Worm (Caenorhabditis elegans) whole organism, L1 larva: ENCODE data around the gene gpr-1.
A peak's percentile ranks its signal among the peaks of the same experiment; 100 is the strongest.

ENCODE experiments used
- C04F5.9 ChIP-seq: sonication (generic microtip); optimal IDR thresholded peaks from 2 replicates; lab custom pipeline; 2016; ENCODE audit warnings: missing genetic modification characterization, missing compliant biosample characterization
- C16A3.4 ChIP-seq: fragments of 150-350 bp; optimal IDR thresholded peaks from 2 replicates; lab custom pipeline; 2014; ENCODE audit warnings: missing biosample characterization, missing genetic modification characterization
- C34B4.2 ChIP-seq: sonication (generic microtip); optimal IDR thresholded peaks from 2 replicates; lab custom pipeline; 2017; ENCODE audit warnings: mild to moderate bottlenecking, missing genetic modification characterization, missing compliant biosample characterization
- F16B12.6 ChIP-seq: fragments of 150-350 bp; optimal IDR thresholded peaks from 2 replicates; lab custom pipeline; 2014; ENCODE audit warnings: missing biosample characterization, missing genetic modification characterization
- Y116A8C.19 ChIP-seq: sonication (generic microtip); optimal IDR thresholded peaks from 2 replicates; lab custom pipeline; 2016; ENCODE audit warnings: missing compliant biosample characterization, missing genetic modification characterization, borderline replicate concordance
- ama-1 ChIP-seq: fragments of 150-350 bp; optimal IDR thresholded peaks from 2 replicates; lab custom pipeline; 2014
- blmp-1 ChIP-seq: fragments of 150-350 bp; optimal IDR thresholded peaks from 2 replicates; lab custom pipeline; 2014; ENCODE audit warnings: missing biosample characterization, missing genetic modification characterization
- ceh-63 ChIP-seq: fragments of 200-800 bp; sonication (Bioruptor generic); optimal IDR thresholded peaks from 2 replicates; lab custom pipeline; 2018; ENCODE audit warnings: mild to moderate bottlenecking, missing genetic modification characterization, missing compliant biosample characterization
- ceh-8 ChIP-seq: fragments of 200-800 bp; sonication (Bioruptor generic); optimal IDR thresholded peaks from 2 replicates; lab custom pipeline; 2018; ENCODE audit warnings: mild to moderate bottlenecking, missing genetic modification characterization, moderate library complexity, missing compliant biosample characterization
- ceh-82 ChIP-seq, 3 experiments: fragments of 150-350 bp in 1 of 3; sonication (generic microtip) in 2 of 3; optimal IDR thresholded peaks; 2 replicates each; lab custom pipeline; 2014 to 2017; ENCODE audit warnings: missing biosample characterization in 3 of 3, missing genetic modification characterization in 3 of 3
- ceh-88 ChIP-seq: fragments of 200-800 bp; sonication (Bioruptor generic); IDR thresholded peaks from 2 replicates; pipeline ENCODE4 v1.3.6; 2022; ENCODE audit warnings: missing genetic modification characterization, missing compliant biosample characterization
- ceh-90 ChIP-seq: sonication (generic microtip); optimal IDR thresholded peaks from 2 replicates; lab custom pipeline; 2016; ENCODE audit warnings: missing genetic modification characterization, missing compliant biosample characterization
- dpl-1 ChIP-seq, 3 experiments: fragments of 150-350 bp in 2 of 3; sonication (generic microtip) in 1 of 3; optimal IDR thresholded peaks; 2 replicates each; lab custom pipeline; 2014 to 2017; ENCODE audit warnings: missing biosample characterization in 3 of 3, missing genetic modification characterization in 3 of 3, missing genetic modification reagents in 3 of 3
- dsc-1 ChIP-seq: sonication (generic microtip); optimal IDR thresholded peaks from 2 replicates; lab custom pipeline; 2016; ENCODE audit warnings: mild to moderate bottlenecking, missing genetic modification characterization, missing compliant biosample characterization
- efl-1 ChIP-seq, 4 experiments: fragments of 150-350 bp; optimal IDR thresholded peaks in 3 of 4; peaks in 1 of 4; 1 replicate in 1 of 4; 2 replicates in 3 of 4; lab custom pipeline; 2014; ENCODE audit warnings: missing biosample characterization in 2 of 4, missing genetic modification characterization in 2 of 4, missing genetic modification reagents in 2 of 4
- egl-13 ChIP-seq: sonication (generic microtip); optimal IDR thresholded peaks from 2 replicates; lab custom pipeline; 2016; ENCODE audit warnings: missing genotype, missing genetic modification reagents, missing genetic modification characterization, missing compliant biosample characterization
- egl-27 ChIP-seq, 2 experiments: fragments of 150-350 bp in 1 of 2; sonication (generic microtip); optimal IDR thresholded peaks; 3 replicates each; lab custom pipeline; 2017 to 2018; ENCODE audit warnings: missing biosample characterization in 2 of 2, missing genetic modification characterization in 2 of 2, missing genetic modification reagents in 2 of 2
- elt-2 ChIP-seq: sonication (generic microtip); optimal IDR thresholded peaks from 2 replicates; lab custom pipeline; 2016; ENCODE audit warnings: missing genetic modification characterization, mild to moderate bottlenecking, inconsistent platforms, missing compliant biosample characterization, missing genetic modification reagents
- ets-5 ChIP-seq: fragments of 200-800 bp; sonication (Bioruptor generic); IDR thresholded peaks from 2 replicates; pipeline ENCODE4 v1.3.6; 2022; ENCODE audit warnings: missing genetic modification characterization, missing compliant biosample characterization
- fkh-8 ChIP-seq: sonication (generic microtip); optimal IDR thresholded peaks from 2 replicates; lab custom pipeline; 2016; ENCODE audit warnings: mild to moderate bottlenecking, missing genetic modification characterization, missing compliant biosample characterization
- fos-1 ChIP-seq: fragments of 150-350 bp; optimal IDR thresholded peaks from 2 replicates; lab custom pipeline; 2014; ENCODE audit warnings: missing biosample characterization, missing genetic modification characterization
- grh-1 ChIP-seq: fragments of 200-800 bp; sonication (Bioruptor generic); IDR thresholded peaks from 2 replicates; pipeline ENCODE4 v1.3.6; 2022; ENCODE audit warnings: missing genetic modification reagents, missing genetic modification characterization, missing compliant biosample characterization
- irx-1 ChIP-seq: sonication (generic microtip); optimal IDR thresholded peaks from 2 replicates; lab custom pipeline; 2016; ENCODE audit warnings: missing genetic modification characterization, missing compliant biosample characterization
- isw-1 ChIP-seq: fragments of 200-800 bp; sonication (Bioruptor generic); IDR thresholded peaks from 2 replicates; pipeline ENCODE4 v1.3.6; 2022; ENCODE audit warnings: missing genetic modification characterization, missing compliant biosample characterization
- jun-1 ChIP-seq: fragments of 150-350 bp; optimal IDR thresholded peaks from 2 replicates; lab custom pipeline; 2014; ENCODE audit warnings: missing biosample characterization, missing genetic modification reagents, missing genetic modification characterization
- lin-13 ChIP-seq: fragments of 150-350 bp; optimal IDR thresholded peaks from 2 replicates; lab custom pipeline; 2014; ENCODE audit warnings: missing biosample characterization, missing genetic modification reagents, missing genetic modification characterization
- mdl-1 ChIP-seq, 2 experiments: fragments of 150-350 bp; optimal IDR thresholded peaks; 2 replicates each; lab custom pipeline; 2014 to 2017; ENCODE audit warnings: missing biosample characterization in 2 of 2, missing genetic modification characterization in 2 of 2, inconsistent platforms in 1 of 2
- mef-2 ChIP-seq: fragments of 150-350 bp; optimal IDR thresholded peaks from 2 replicates; lab custom pipeline; 2014; ENCODE audit warnings: missing biosample characterization, missing genetic modification characterization
- mep-1 ChIP-seq: fragments of 150-350 bp; optimal IDR thresholded peaks from 2 replicates; lab custom pipeline; 2014; ENCODE audit warnings: missing biosample characterization, missing genetic modification characterization
- nhr-47 ChIP-seq: sonication (generic microtip); optimal IDR thresholded peaks from 2 replicates; lab custom pipeline; 2016; ENCODE audit warnings: mild to moderate bottlenecking, missing genetic modification characterization, moderate library complexity, missing compliant biosample characterization
- nhr-71 ChIP-seq: sonication (generic microtip); optimal IDR thresholded peaks from 2 replicates; lab custom pipeline; 2016; ENCODE audit warnings: mild to moderate bottlenecking, missing genetic modification characterization, moderate library complexity, missing compliant biosample characterization
- nhr-77 ChIP-seq: fragments of 150-350 bp; optimal IDR thresholded peaks from 2 replicates; lab custom pipeline; 2014; ENCODE audit warnings: missing biosample characterization, missing genetic modification characterization
- nhr-84 ChIP-seq: sonication (generic microtip); optimal IDR thresholded peaks from 2 replicates; lab custom pipeline; 2017; ENCODE audit warnings: missing biosample characterization, missing genetic modification characterization
- pag-3 ChIP-seq: sonication (generic microtip); optimal IDR thresholded peaks from 2 replicates; lab custom pipeline; 2017; ENCODE audit warnings: missing genetic modification characterization, mild to moderate bottlenecking, missing compliant biosample characterization, antibody characterized with exemption, borderline replicate concordance; ENCODE audit not compliant: insufficient read depth
- pqm-1 ChIP-seq: sonication (generic microtip); optimal IDR thresholded peaks from 3 replicates; lab custom pipeline; 2017; ENCODE audit warnings: missing biosample characterization, missing genetic modification characterization
- skn-1 ChIP-seq: fragments of 150-350 bp; optimal IDR thresholded peaks from 2 replicates; lab custom pipeline; 2014; ENCODE audit warnings: missing biosample characterization, missing genetic modification characterization
- snu-23 ChIP-seq: sonication (generic microtip); optimal IDR thresholded peaks from 2 replicates; lab custom pipeline; 2016; ENCODE audit warnings: missing genetic modification characterization, missing compliant biosample characterization
- sup-37 ChIP-seq: fragments of 200-800 bp; sonication (Bioruptor generic); optimal IDR thresholded peaks from 2 replicates; lab custom pipeline; 2018; ENCODE audit warnings: mild to moderate bottlenecking, missing genetic modification characterization, missing compliant biosample characterization
- tbx-2 ChIP-seq: sonication (generic microtip); optimal IDR thresholded peaks from 2 replicates; lab custom pipeline; 2016; ENCODE audit warnings: missing genetic modification characterization, missing compliant biosample characterization
- tlp-1 ChIP-seq: fragments of 150-350 bp; optimal IDR thresholded peaks from 2 replicates; lab custom pipeline; 2014; ENCODE audit warnings: missing biosample characterization, missing genetic modification characterization
- unc-130 ChIP-seq: fragments of 150-350 bp; optimal IDR thresholded peaks from 2 replicates; lab custom pipeline; 2017; ENCODE audit warnings: missing biosample characterization, missing genetic modification characterization, inconsistent platforms
- unc-62 ChIP-seq: fragments of 150-350 bp; optimal IDR thresholded peaks from 2 replicates; lab custom pipeline; 2014; ENCODE audit warnings: missing biosample characterization, missing genetic modification reagents, missing genetic modification characterization
- unc-98 ChIP-seq: fragments of 200-800 bp; sonication (Bioruptor generic); IDR thresholded peaks from 2 replicates; pipeline ENCODE4 v1.3.6; 2022; ENCODE audit warnings: missing genetic modification characterization, missing compliant biosample characterization
- xbp-1 ChIP-seq: sonication (generic microtip); optimal IDR thresholded peaks from 2 replicates; lab custom pipeline; 2016; ENCODE audit warnings: missing genetic modification characterization, missing compliant biosample characterization
- zag-1 ChIP-seq: fragments of 150-350 bp; optimal IDR thresholded peaks from 2 replicates; lab custom pipeline; 2014; ENCODE audit warnings: missing biosample characterization, missing genetic modification characterization

The gpr-1 gene

DNA sequence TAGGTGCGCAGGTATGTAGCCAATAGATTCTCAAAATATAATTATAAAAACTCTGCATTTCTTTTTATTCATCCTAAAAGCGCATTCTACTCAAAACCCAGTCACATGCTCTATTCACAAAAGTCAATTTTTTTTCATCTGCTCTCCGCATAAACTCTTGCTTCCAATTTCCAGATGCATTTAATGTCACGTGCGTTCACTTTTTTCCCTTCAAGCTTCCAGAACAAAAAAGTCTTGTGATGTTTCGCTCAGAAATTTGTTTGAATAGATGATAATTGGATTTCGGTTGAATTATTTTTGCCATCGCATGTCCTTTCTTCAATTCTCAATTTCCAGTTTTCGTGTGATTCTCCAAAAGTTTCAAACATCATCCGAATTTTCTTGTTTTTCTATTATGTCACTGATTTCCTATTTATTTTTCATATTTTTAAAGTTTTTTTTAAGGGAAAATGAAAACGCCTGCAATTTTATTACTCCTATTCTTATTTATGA lies 36.2 kb downstream of the gpr-1 start, which contains the start of gene F22B7.1 (continued):
- peak; percentile 14 for TF ChIP-seq dsc-1
- no peak for TF ChIP-seq pag-3 (tag; lab: Kevin White, UChicago)

DNA sequence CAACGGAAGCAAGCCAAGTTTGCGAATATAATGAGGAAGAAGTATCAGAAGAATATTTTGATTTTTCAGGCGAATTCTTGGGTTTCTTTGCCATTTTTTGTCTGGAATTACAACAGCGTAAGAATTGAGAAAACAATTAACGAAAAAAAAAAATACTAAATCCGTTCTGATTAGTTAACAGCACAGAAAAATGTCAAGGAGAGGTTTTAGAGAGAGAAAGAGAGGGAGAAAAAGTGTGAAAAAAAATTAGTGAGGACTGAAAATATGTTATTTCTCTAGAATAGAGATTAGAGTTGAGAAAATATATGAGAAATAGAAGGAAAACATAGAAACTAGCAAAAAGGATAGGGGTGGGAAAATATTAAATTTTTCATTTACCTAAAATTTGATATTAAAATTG lies 38.6 kb downstream of the gpr-1 start, which contains the start of gene dpy-19:
TSS of gene dpy-19 (minus strand) at position 101 of the 400 bp plus-strand sequence.
- TF ChIP-seq ceh-63 (no peak), nhr-84 (tag; lab: Kevin White, UChicago) (no peak), ceh-90 (tag; lab: Kevin White, UChicago) (no peak), F16B12.6 (tag; lab: Kevin White, UChicago) (no peak), C04F5.9 (tag; lab: Kevin White, UChicago) (no peak), lin-13 (no peak), xbp-1 (tag; lab: Kevin White, UChicago) (no peak), zag-1 (no peak), skn-1 (no peak), egl-27 (tag; optimal IDR thresholded peaks at IDR 0.05; lab: Kevin White, UChicago) (no peak), nhr-77 (tag; lab: Kevin White, UChicago) (no peak), isw-1 (GFP tag; lab: Robert Waterston, UW) (no peak), ama-1 (lab: Kevin White, UChicago) (no peak), grh-1 (GFP tag; lab: Robert Waterston, UW) (no peak), dpl-1 (GFP tag; optimal IDR thresholded peaks at IDR 0.05; lab: Kevin White, UChicago) (no peak), snu-23 (GFP tag; lab: Kevin White, UChicago) (no peak)

DNA sequence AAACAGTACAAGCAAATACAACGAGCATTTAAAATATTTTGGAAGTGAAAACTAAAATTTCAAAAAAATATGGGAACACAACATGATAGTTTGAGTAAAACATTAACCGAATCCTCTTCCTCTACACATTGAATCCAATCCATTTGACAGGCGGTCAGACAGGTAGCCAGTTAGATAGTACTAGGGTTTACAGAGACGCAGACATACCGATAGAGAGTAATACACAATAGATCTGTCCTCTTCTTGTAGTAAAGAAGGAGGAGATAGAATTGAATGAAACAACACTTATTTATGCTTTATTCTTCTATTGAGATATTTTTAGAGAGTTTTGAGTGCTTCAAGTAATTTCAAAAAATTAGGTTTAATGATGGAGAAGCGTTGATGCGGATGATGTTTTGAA lies 40.0 kb downstream of the gpr-1 start:
- no peak for TF ChIP-seq ceh-88
- TF ChIP-seq xbp-1 (tag; lab: Kevin White, UChicago) = no peak
- peak; percentile 34 for TF ChIP-seq snu-23 (GFP tag; lab: Kevin White, UChicago)
- peak; percentile 0 to 9 for TF ChIP-seq efl-1 (optimal IDR thresholded peaks at IDR 0.05; lab: Kevin White, UChicago)
- TF ChIP-seq efl-1 (GFP tag; optimal IDR thresholded peaks at IDR 0.05 in 1 of 2; lab: Kevin White, UChicago) = no peak
- peak; percentile 16 for TF ChIP-seq mep-1 (tag; lab: Kevin White, UChicago)
- TF ChIP-seq blmp-1 (tag; lab: Kevin White, UChicago) = peak; percentile 23
- TF ChIP-seq egl-13 = no peak

DNA sequence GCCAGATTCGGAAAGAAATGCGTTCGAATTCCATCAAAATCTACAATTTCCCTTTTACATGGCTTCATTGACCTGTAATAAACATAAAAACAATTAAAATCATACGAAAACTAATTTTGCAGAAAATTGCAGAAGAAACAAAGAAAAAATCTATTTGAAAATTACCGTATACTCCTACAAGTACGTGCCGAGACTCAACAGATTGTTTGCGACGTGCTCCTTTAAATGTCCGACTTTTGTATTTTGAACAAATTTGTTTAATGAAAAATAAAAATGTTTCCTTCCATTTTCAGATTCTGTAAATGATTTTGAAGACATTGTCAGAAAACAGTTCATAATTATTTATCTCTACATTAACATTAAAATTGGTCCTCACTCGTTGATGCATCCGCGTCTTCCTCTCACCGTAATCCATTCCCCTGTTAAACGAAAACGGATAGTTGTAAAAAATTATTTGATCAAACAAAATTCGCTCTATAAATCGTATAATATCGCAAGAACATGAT lies 46.3 kb downstream of the gpr-1 start, which contains the start of gene pgl-2:
TSS of gene pgl-2 (minus strand) at position 456 of the 506 bp plus-strand sequence.
- TF ChIP-seq unc-62 (GFP tag; lab: Kevin White, UChicago) (no peak), ceh-63 (no peak), unc-130 (tag; lab: Kevin White, UChicago) (no peak), irx-1 (tag; lab: Kevin White, UChicago) (no peak), sup-37 (no peak), tlp-1 (tag; lab: Kevin White, UChicago) (no peak), zag-1 (no peak), ceh-82 (tag; optimal IDR thresholded peaks at IDR 0.05; lab: Kevin White, UChicago) (no peak), C34B4.2 (tag; lab: Kevin White, UChicago) (no peak)
- TF ChIP-seq, all 84 proteins: peak for 0

DNA sequence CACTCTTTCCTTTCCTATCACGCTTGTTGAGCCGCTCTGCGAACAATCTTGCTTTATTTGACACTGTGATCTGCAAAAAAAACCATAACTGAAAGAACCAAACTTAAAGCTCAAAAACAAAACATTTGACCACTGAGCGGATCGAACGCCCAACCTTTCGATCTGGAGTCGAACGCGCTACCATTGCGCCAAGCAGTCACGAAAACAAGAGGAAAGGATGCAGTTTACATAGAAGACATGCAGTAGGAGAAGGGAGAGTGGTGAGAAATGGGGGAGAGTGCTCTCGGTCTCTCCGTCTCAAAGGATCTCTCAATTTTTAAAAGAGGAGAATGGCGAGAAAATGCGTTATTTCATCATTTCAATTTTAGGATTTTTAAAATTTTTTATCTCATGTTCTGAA lies 49.6 kb downstream of the gpr-1 start:
- TF ChIP-seq pag-3 (tag; lab: Kevin White, UChicago) (no peak), unc-98 (no peak), unc-130 (tag; lab: Kevin White, UChicago) (no peak), elt-2 (peak; percentile 6), pqm-1 (tag; lab: Kevin White, UChicago) (no peak), ets-5 (GFP tag; lab: Robert Waterston, UW) (no peak), tbx-2 (tag; lab: Kevin White, UChicago) (peak; percentile 61), Y116A8C.19 (no peak), mef-2 (tag; lab: Kevin White, UChicago) (no peak), fos-1 (tag; lab: Kevin White, UChicago) (peak; percentile 24), mdl-1 (tag; optimal IDR thresholded peaks at IDR 0.05; lab: Kevin White, UChicago) (peak in 1 of 2 experiments; percentile 60), ceh-8 (GFP tag; lab: Kevin White, UChicago) (peak; percentile 54), nhr-71 (peak; percentile 79), C16A3.4 (peak; percentile 71), nhr-47 (tag; lab: Kevin White, UChicago) (peak; percentile 79), jun-1 (peak; percentile 61), F16B12.6 (tag; lab: Kevin White, UChicago) (peak; percentile 40), fkh-8 (tag; lab: Kevin White, UChicago) (peak; percentile 61)
